Worm (Caenorhabditis elegans) whole organism, mixed stage, embryonic: ENCODE measurements around the gene cdt-2.
"Not testable (repeated sequence)": the region's sequence is repeated elsewhere in the genome, so short reads cannot be mapped to it uniquely, and the experiment has no call there.

Source experiments
- M03D4.4 ChIP-seq: sonication (generic microtip); optimal IDR thresholded peaks from 2 replicates; lab custom pipeline; 2017; ENCODE audit warnings: mild to moderate bottlenecking, missing genetic modification characterization, missing compliant biosample characterization
- blmp-1 ChIP-seq: fragments of 150-350 bp; optimal IDR thresholded peaks from 2 replicates; lab custom pipeline; 2014; ENCODE audit warnings: missing biosample characterization, missing genetic modification characterization
- ceh-39 ChIP-seq: fragments of 150-350 bp; optimal IDR thresholded peaks from 2 replicates; lab custom pipeline; 2014; ENCODE audit warnings: missing biosample characterization, missing genetic modification characterization
- ceh-43 ChIP-seq: fragments of 200-800 bp; sonication (Bioruptor generic); optimal IDR thresholded peaks from 2 replicates; lab custom pipeline; 2018; ENCODE audit warnings: mild to moderate bottlenecking, missing genetic modification characterization, moderate library complexity, missing compliant biosample characterization
- ceh-83 ChIP-seq: fragments of 200-800 bp; sonication (Bioruptor generic); optimal IDR thresholded peaks from 2 replicates; lab custom pipeline; 2018; ENCODE audit warnings: mild to moderate bottlenecking, missing genetic modification characterization, missing compliant biosample characterization
- ces-1 ChIP-seq: fragments of 150-350 bp; optimal IDR thresholded peaks from 2 replicates; lab custom pipeline; 2014; ENCODE audit warnings: missing biosample characterization, missing genetic modification reagents, missing genetic modification characterization
- cnd-1 ChIP-seq: fragments of 200-800 bp; sonication (Bioruptor generic); optimal IDR thresholded peaks from 2 replicates; lab custom pipeline; 2018; ENCODE audit warnings: mild to moderate bottlenecking, missing genetic modification characterization, missing compliant biosample characterization
- drap-1 ChIP-seq: fragments of 200-800 bp; sonication (Bioruptor generic); optimal IDR thresholded peaks from 3 replicates; lab custom pipeline; 2018; ENCODE audit warnings: mild to moderate bottlenecking, missing genetic modification characterization, missing compliant biosample characterization
- elt-1 ChIP-seq: sonication (generic microtip); optimal IDR thresholded peaks from 2 replicates; lab custom pipeline; 2017; ENCODE audit warnings: missing genetic modification characterization, mild to moderate bottlenecking, missing compliant biosample characterization, antibody characterized with exemption, moderate library complexity, borderline replicate concordance; ENCODE audit not compliant: insufficient read depth
- flh-1 ChIP-seq: fragments of 200-800 bp; sonication (Bioruptor generic); optimal IDR thresholded peaks from 2 replicates; lab custom pipeline; 2018; ENCODE audit warnings: mild to moderate bottlenecking, missing genetic modification characterization, moderate library complexity, missing compliant biosample characterization
- lin-13 ChIP-seq: fragments of 150-350 bp; optimal IDR thresholded peaks from 2 replicates; lab custom pipeline; 2014; ENCODE audit warnings: missing biosample characterization, missing genetic modification characterization
- lsy-2 ChIP-seq: fragments of 150-350 bp; optimal IDR thresholded peaks from 2 replicates; lab custom pipeline; 2014; ENCODE audit warnings: missing biosample characterization, missing genetic modification characterization
- mab-5 ChIP-seq: fragments of 150-350 bp; optimal IDR thresholded peaks from 2 replicates; lab custom pipeline; 2014; ENCODE audit warnings: missing biosample characterization, missing genetic modification characterization
- mep-1 ChIP-seq: fragments of 150-350 bp; optimal IDR thresholded peaks from 2 replicates; lab custom pipeline; 2017; ENCODE audit warnings: missing biosample characterization, missing genetic modification reagents, missing genetic modification characterization, inconsistent platforms
- mls-2 ChIP-seq: sonication (generic microtip); optimal IDR thresholded peaks from 2 replicates; lab custom pipeline; 2016; ENCODE audit warnings: mild to moderate bottlenecking, missing genetic modification characterization, moderate library complexity, missing compliant biosample characterization
- nhr-12 ChIP-seq: fragments of 150-350 bp; optimal IDR thresholded peaks from 2 replicates; lab custom pipeline; 2014; ENCODE audit warnings: missing biosample characterization, missing genetic modification characterization
- nhr-2 ChIP-seq: fragments of 150-350 bp; optimal IDR thresholded peaks from 2 replicates; lab custom pipeline; 2014; ENCODE audit warnings: missing biosample characterization, missing genetic modification characterization
- nhr-76 ChIP-seq: sonication (generic microtip); optimal IDR thresholded peaks from 2 replicates; lab custom pipeline; 2017; ENCODE audit warnings: missing biosample characterization, missing genetic modification characterization
- sem-2 ChIP-seq: fragments of 200-800 bp; sonication (Bioruptor generic); optimal IDR thresholded peaks from 2 replicates; lab custom pipeline; 2018; ENCODE audit warnings: mild to moderate bottlenecking, missing genetic modification characterization, missing compliant biosample characterization
- snpc-4 ChIP-seq: fragments of 150-350 bp; optimal IDR thresholded peaks from 2 replicates; lab custom pipeline; 2014; ENCODE audit warnings: missing biosample characterization, missing genetic modification characterization
- sptf-1 ChIP-seq: sonication (generic microtip); optimal IDR thresholded peaks from 2 replicates; lab custom pipeline; 2017; ENCODE audit warnings: mild to moderate bottlenecking, missing genetic modification characterization, moderate library complexity, missing compliant biosample characterization
- unc-120 ChIP-seq: sonication (generic microtip); optimal IDR thresholded peaks from 2 replicates; lab custom pipeline; 2017; ENCODE audit warnings: missing genetic modification characterization, missing compliant biosample characterization; ENCODE audit not compliant: poor library complexity, severe bottlenecking
- unc-39 ChIP-seq: fragments of 150-350 bp; optimal IDR thresholded peaks from 2 replicates; lab custom pipeline; 2014; ENCODE audit warnings: missing biosample characterization, missing genetic modification characterization
- ztf-11 ChIP-seq: fragments of 150-350 bp; optimal IDR thresholded peaks from 2 replicates; lab custom pipeline; 2014; ENCODE audit warnings: missing biosample characterization, missing genetic modification characterization

cdt-2 gene

DNA sequence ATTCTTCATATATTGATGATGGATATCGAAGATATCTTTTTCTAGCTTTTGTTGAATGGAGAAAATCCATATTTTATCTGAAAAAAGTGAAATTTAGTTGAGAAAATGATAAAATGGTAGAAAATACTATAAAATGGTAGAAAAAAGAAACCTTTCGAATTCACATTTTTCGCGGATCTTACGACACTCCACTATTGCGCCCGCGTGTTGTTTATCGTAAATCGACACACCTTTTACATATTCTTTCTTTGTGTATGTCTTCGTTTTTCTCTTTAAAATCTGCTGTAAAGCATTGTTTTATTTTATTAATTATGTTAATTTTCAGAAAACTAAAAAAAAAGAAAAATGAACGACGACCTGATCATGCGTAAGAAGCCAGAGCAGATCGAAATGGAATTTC, at the start of gene cdt-2, which contains the start of gene T01C3.2:
Gene cdt-2, minus strand, starts transcription at position 284 of the 400 bp plus-strand sequence.
Gene T01C3.2, plus strand, starts transcription at position 326 of the 400 bp plus-strand sequence.
- TF ChIP-seq mep-1 (peak; percentile 28), sem-2 (GFP tag; lab: Kevin White, UChicago) (no peak), lsy-2 (tag; lab: Kevin White, UChicago) (peak; percentile 11)

DNA sequence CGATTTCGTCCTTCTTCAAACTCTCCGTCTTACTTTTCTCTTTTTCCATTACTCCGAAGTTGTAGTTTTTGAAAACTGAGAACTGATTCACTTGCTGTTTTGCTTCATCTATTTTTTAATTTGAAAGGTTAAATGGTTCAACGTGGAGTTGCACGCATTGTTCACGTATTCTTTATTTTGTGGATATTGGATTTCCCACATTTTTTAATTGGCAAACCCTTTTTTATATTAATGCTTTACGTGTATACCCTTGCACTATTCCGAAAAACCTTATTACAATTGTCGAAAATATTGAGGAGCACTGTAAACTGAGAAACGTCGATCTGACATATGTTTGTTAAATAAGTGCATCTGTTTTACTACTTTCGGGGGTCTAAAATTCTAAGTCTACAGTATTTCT, 45.8 kb upstream of the cdt-2 start, which contains the start of gene melo-3:
Gene melo-3, minus strand, starts transcription at position 101 of the 400 bp plus-strand sequence.
- not testable (repeated sequence) for TF ChIP-seq lsy-2, ztf-11, nhr-2 (tag; lab: Kevin White, UChicago)

DNA sequence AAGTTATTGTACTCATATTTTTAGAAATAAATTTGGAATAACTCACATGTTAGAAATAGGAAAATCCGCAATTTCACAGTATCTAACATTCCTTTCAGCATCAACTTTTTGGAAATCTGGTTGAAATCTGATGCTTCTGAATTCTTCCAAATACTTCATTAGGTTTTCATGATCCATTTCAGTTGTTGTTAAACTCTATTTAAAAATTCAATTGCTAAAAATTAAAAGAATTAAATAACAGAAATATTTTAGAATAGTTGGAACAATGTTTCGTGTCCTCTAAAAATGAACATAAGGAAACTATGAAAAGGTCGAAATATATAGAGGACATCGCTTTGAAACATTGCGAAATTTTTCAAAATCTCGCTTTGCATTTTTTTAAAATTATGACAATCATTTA, 40.4 kb upstream of the cdt-2 start, which contains the start of gene cng-1:
Gene cng-1, minus strand, starts transcription at position 101 of the 400 bp plus-strand sequence.
- not testable (repeated sequence) for TF ChIP-seq ceh-39 (tag; lab: Kevin White, UChicago); ces-1; ztf-11 (tag; lab: Kevin White, UChicago)
- TF ChIP-seq, all 35 proteins: peak for 0; not testable (repeated sequence) for 35

DNA sequence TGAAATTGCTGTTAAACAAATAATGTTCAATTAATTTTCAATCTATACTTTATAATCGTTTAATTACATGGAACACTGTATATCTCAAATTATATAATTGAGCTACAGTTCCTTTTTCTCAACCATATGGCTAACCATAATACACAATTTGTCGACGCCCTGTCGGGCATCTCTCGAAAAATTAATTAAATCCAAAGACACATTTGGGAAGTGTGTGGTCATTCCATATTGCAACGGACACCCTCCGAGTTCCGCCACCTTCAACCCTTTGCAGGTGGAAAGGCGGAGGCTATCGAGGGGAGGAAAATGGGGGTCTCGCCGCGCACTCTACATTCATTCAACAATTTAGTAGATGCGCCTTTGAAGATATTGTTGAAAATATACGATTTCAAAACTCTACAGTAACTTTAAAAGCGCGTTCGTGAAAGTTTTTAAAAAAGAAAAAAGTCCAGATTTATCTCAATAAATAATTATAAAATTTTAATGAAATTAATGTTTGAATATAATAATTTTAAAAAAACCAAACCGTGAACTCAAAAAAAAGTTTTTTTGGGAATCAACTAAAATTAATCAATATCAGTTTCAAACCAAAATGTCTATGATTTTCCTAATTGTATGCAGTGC, 38.1 kb upstream of the cdt-2 start, which contains the start of gene F14H8.8:
Gene F14H8.8, plus strand, starts transcription at position 574 of the 624 bp plus-strand sequence.
- TF ChIP-seq nhr-76 (tag; lab: Kevin White, UChicago) (no peak), drap-1 (GFP tag; lab: Kevin White, UChicago) (peak; percentile 61), nhr-12 (tag; lab: Kevin White, UChicago) (no peak), lin-13 (tag; lab: Kevin White, UChicago) (no peak), ceh-43 (GFP tag; lab: Kevin White, UChicago) (peak; percentile 35), mab-5 (tag; lab: Kevin White, UChicago) (no peak), mep-1 (peak; percentile 28), unc-120 (no peak), nhr-2 (tag; lab: Kevin White, UChicago) (peak; percentile 2), ceh-39 (tag; lab: Kevin White, UChicago) (peak; percentile 36)

DNA sequence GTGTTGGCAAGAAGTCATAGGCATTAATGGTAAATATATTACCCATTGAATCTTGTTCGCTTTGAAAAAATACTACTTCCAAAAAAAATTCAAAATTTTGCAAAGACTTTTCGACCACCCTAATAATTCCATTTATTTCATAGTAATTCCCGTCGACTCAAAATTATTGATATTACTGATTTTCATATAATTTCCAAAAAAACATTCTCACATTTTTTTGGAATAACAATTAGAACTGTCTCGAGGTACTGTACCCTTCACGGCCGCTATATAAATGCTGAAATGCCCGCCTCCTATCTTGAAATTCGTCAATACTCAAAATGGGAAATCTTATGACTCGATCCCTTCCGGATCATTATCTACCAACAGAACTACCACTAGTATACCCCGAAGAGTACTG, 32.6 kb upstream of the cdt-2 start, which contains the start of gene F14H8.4:
Gene F14H8.4, plus strand, starts transcription at position 301 of the 400 bp plus-strand sequence.
- TF ChIP-seq snpc-4 (tag; lab: Kevin White, UChicago) (no peak), blmp-1 (no peak), ztf-11 (tag; lab: Kevin White, UChicago) (no peak), mls-2 (tag; lab: Kevin White, UChicago) (no peak), M03D4.4 (no peak), mep-1 (no peak), sptf-1 (tag; lab: Kevin White, UChicago) (no peak)

DNA sequence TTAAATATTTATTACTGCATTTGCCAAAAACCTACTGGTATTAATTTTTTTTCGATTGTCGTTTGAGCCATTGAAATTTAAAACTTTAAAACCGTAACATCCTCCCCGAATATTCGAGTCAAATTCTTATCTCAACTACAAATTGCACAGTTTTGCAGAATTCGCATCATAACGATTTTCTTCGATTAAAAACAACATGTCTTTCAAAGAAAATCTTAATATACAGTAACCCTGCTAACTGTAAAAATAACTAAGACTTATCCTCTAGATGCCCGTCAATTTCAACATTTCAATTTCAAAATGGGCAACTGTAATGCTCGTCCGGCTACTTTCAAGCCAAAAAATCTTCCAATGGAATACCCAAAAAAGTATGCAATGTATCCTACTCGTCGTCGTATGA, 29.8 kb upstream of the cdt-2 start, which contains the start of gene F14H8.5:
Gene F14H8.5, plus strand, starts transcription at position 301 of the 400 bp plus-strand sequence.
- no peak for TF ChIP-seq ztf-11 (tag; lab: Kevin White, UChicago)
- TF ChIP-seq flh-1: no peak
- no peak for TF ChIP-seq unc-39
- no peak for TF ChIP-seq ces-1
- TF ChIP-seq mls-2 (tag; lab: Kevin White, UChicago): no peak
- TF ChIP-seq mep-1: no peak
- TF ChIP-seq nhr-2 (tag; lab: Kevin White, UChicago): no peak
- TF ChIP-seq elt-1 (tag; lab: Kevin White, UChicago): no peak
- no peak for TF ChIP-seq nhr-12 (tag; lab: Kevin White, UChicago)
- TF ChIP-seq drap-1 (GFP tag; lab: Kevin White, UChicago): no peak
- TF ChIP-seq sptf-1 (tag; lab: Kevin White, UChicago): no peak

DNA sequence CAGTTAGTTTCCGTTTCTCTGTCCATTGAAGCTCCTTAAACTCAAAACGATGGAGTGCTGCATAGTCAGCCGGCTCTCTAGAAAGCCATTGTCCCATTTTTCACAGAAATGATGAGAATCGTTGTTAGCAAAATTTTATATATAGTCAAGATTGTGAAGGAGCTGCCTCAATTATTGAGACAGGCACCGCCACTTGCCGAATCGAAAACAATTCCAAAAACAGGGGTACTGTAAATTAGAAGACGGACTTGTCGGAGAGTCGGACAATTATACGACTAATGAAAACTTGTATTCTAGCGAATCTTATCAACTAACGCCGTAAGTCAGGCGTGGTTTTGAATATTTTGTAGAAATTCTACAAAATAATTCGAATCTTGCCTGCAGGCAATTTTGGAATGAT, 29.3 kb upstream of the cdt-2 start, which contains the start of gene F14H8.2:
Gene F14H8.2, minus strand, starts transcription at position 101 of the 400 bp plus-strand sequence.
- TF ChIP-seq M03D4.4 (no peak), cnd-1 (tag; lab: Kevin White, UChicago) (no peak), ceh-43 (GFP tag; lab: Kevin White, UChicago) (no peak), lin-13 (tag; lab: Kevin White, UChicago) (no peak), blmp-1 (no peak), ceh-83 (GFP tag; lab: Kevin White, UChicago) (no peak)
- TF ChIP-seq, all 35 proteins: peak for 0
